Worm (Caenorhabditis elegans) whole organism, young adult: ENCODE measurements around the gene sdz-37.

Experiments
- F52B5.7 ChIP-seq: sonication (generic microtip); optimal IDR thresholded peaks from 2 replicates; lab custom pipeline; 2016; ENCODE audit warnings: mild to moderate bottlenecking, missing genetic modification characterization, missing compliant biosample characterization
- F57C9.4 ChIP-seq: sonication (generic microtip); optimal IDR thresholded peaks from 2 replicates; lab custom pipeline; 2017; ENCODE audit warnings: mild to moderate bottlenecking, missing genetic modification characterization, missing compliant biosample characterization
- akir-1 ChIP-seq: fragments of 200-800 bp; sonication (Bioruptor generic); optimal IDR thresholded peaks from 2 replicates; lab custom pipeline; 2018; ENCODE audit warnings: mild to moderate bottlenecking, missing genetic modification characterization, moderate library complexity, missing compliant biosample characterization
- ama-1 ChIP-seq, 3 experiments: fragments of 150-350 bp in 1 of 3; sonication (generic microtip) in 2 of 3; optimal IDR thresholded peaks; 2 replicates each; lab custom pipeline; 2014 to 2018; ENCODE audit warnings: missing biosample characterization in 2 of 3, missing genetic modification characterization in 2 of 3, missing genetic modification reagents in 2 of 3
- ets-4 ChIP-seq: fragments of 200-800 bp; sonication (Bioruptor generic); optimal IDR thresholded peaks from 2 replicates; lab custom pipeline; 2018; ENCODE audit warnings: mild to moderate bottlenecking, missing genetic modification characterization, missing compliant biosample characterization
- pha-4 ChIP-seq: fragments of 150-350 bp; sonication (generic microtip); optimal IDR thresholded peaks from 2 replicates; lab custom pipeline; 2014; ENCODE audit warnings: missing biosample characterization, missing genetic modification reagents, missing genetic modification characterization
- repo-1 ChIP-seq: sonication (generic microtip); optimal IDR thresholded peaks from 2 replicates; lab custom pipeline; 2017; ENCODE audit warnings: mild to moderate bottlenecking, missing genetic modification characterization, missing compliant biosample characterization
- snpc-4 ChIP-seq, 5 experiments: fragments of 150-350 bp in 1 of 5; sonication (generic microtip) in 4 of 5; optimal IDR thresholded peaks; 2 replicates each; lab custom pipeline; 2014 to 2018; ENCODE audit warnings: missing genetic modification characterization in 5 of 5, missing biosample characterization in 3 of 5, antibody characterized with exemption in 2 of 5, mild to moderate bottlenecking in 2 of 5, missing compliant biosample characterization in 2 of 5, missing genotype in 2 of 5, moderate library complexity in 2 of 5, missing genetic modification reagents in 1 of 5
- unc-62 ChIP-seq: fragments of 150-350 bp; optimal IDR thresholded peaks from 2 replicates; lab custom pipeline; 2014; ENCODE audit warnings: missing biosample characterization, missing genetic modification reagents, missing genetic modification characterization

DNA sequence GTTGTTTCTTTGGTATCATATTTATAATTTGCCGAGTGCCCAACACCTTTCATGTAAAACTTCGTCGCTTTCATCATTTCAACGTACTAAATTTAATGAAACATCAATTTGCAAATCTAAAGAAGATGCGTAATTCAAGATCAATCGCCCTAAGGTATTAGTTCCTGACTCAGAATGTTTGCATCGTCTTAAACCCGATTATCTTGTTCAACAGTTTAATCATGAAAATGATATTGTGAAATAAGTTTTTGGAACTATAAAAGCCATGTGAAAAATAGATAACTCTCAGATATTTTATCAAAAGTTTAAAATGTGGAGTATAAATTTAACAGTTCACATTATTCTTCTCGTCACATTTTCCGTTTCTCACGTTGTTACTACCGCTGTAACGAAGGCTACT lies 24.7 kb upstream of the sdz-37 start, which contains the start of gene E04D5.4:
- TF ChIP-seq F57C9.4 (tag; lab: Kevin White, UChicago) (no peak), akir-1 (GFP tag; lab: Kevin White, UChicago) (no peak), ama-1 (optimal IDR thresholded peaks at IDR 0.05; lab: Kevin White, UChicago) (no peak), ama-1 (GFP tag; optimal IDR thresholded peaks at IDR 0.05; lab: Kevin White, UChicago) (no peak), pha-4 (tag; lab: Kevin White, UChicago) (no peak), ets-4 (GFP tag; lab: Kevin White, UChicago) (no peak), repo-1 (tag; lab: Kevin White, UChicago) (no peak), unc-62 (no peak), F52B5.7 (tag; lab: Kevin White, UChicago) (no peak), snpc-4 (GFP tag; optimal IDR thresholded peaks at IDR 0.05; lab: Kevin White, UChicago) (no peak), snpc-4 (tag; optimal IDR thresholded peaks at IDR 0.05; lab: Kevin White, UChicago) (no peak)
